Worm (Caenorhabditis elegans) whole organism, young adult: ENCODE results near the gene F52C9.3.
A peak's percentile ranks its signal among the peaks of the same experiment; 100 is the strongest.

ENCODE experiments used
- B0019.2 ChIP-seq: fragments of 200-800 bp; sonication (Bioruptor generic); conservative IDR thresholded peaks from 2 replicates; pipeline ENCODE4 v1.3.6; 2022; ENCODE audit warnings: missing genetic modification reagents, missing genetic modification characterization, missing compliant biosample characterization
- D2030.7 ChIP-seq: fragments of 200-800 bp; sonication (Bioruptor generic); IDR thresholded peaks from 2 replicates; pipeline ENCODE4 v1.3.6; 2022; ENCODE audit warnings: missing genetic modification reagents, missing genetic modification characterization, missing compliant biosample characterization
- F10E7.11 ChIP-seq: sonication (generic microtip); optimal IDR thresholded peaks from 2 replicates; lab custom pipeline; 2017; ENCODE audit warnings: mild to moderate bottlenecking, missing genetic modification characterization, moderate library complexity, missing compliant biosample characterization
- F49E8.2 ChIP-seq: sonication (generic microtip); optimal IDR thresholded peaks from 3 replicates; lab custom pipeline; 2017; ENCODE audit warnings: missing genetic modification characterization, mild to moderate bottlenecking, missing compliant biosample characterization, antibody characterized with exemption, moderate library complexity; ENCODE audit not compliant: insufficient read depth
- K12H6.12 ChIP-seq: fragments of 200-800 bp; sonication (Bioruptor generic); optimal IDR thresholded peaks from 2 replicates; lab custom pipeline; 2018; ENCODE audit warnings: mild to moderate bottlenecking, missing genetic modification characterization, missing compliant biosample characterization
- Y67H2A.10 ChIP-seq: fragments of 200-800 bp; sonication (Bioruptor generic); conservative IDR thresholded peaks from 2 replicates; pipeline ENCODE4 v1.3.6; 2022; ENCODE audit warnings: missing genetic modification reagents, missing genetic modification characterization, missing compliant biosample characterization
- akir-1 ChIP-seq: fragments of 200-800 bp; sonication (Bioruptor generic); optimal IDR thresholded peaks from 2 replicates; lab custom pipeline; 2018; ENCODE audit warnings: mild to moderate bottlenecking, missing genetic modification characterization, moderate library complexity, missing compliant biosample characterization
- ama-1 ChIP-seq, 3 experiments: fragments of 150-350 bp in 1 of 3; sonication (generic microtip) in 2 of 3; optimal IDR thresholded peaks; 2 replicates each; lab custom pipeline; 2014 to 2018; ENCODE audit warnings: missing biosample characterization in 2 of 3, missing genetic modification characterization in 2 of 3, missing genetic modification reagents in 2 of 3
- athp-1 ChIP-seq: sonication (generic microtip); optimal IDR thresholded peaks from 2 replicates; lab custom pipeline; 2017; ENCODE audit warnings: mild to moderate bottlenecking, missing genetic modification characterization, missing compliant biosample characterization
- bed-1 ChIP-seq: fragments of 200-800 bp; sonication (Bioruptor generic); IDR thresholded peaks from 2 replicates; pipeline ENCODE4 v1.3.6; 2022; ENCODE audit warnings: missing genetic modification reagents, missing genetic modification characterization, missing compliant biosample characterization
- cebp-2 ChIP-seq: fragments of 200-800 bp; sonication (Bioruptor generic); IDR thresholded peaks from 2 replicates; pipeline ENCODE4 v1.3.6; 2022; ENCODE audit warnings: missing genetic modification characterization, missing compliant biosample characterization
- ceh-27 ChIP-seq: fragments of 200-800 bp; sonication (Bioruptor generic); optimal IDR thresholded peaks from 2 replicates; lab custom pipeline; 2018; ENCODE audit warnings: mild to moderate bottlenecking, missing genetic modification characterization, moderate library complexity, missing compliant biosample characterization
- ceh-58 ChIP-seq: fragments of 200-800 bp; sonication (Bioruptor generic); IDR thresholded peaks from 2 replicates; pipeline ENCODE4 v1.3.6; 2022; ENCODE audit warnings: missing genetic modification characterization, missing compliant biosample characterization
- ceh-79 ChIP-seq: sonication (generic microtip); optimal IDR thresholded peaks from 2 replicates; lab custom pipeline; 2017; ENCODE audit warnings: mild to moderate bottlenecking, missing genetic modification characterization, missing compliant biosample characterization
- die-1 ChIP-seq: sonication (generic microtip); optimal IDR thresholded peaks from 2 replicates; lab custom pipeline; 2016; ENCODE audit warnings: missing genotype, mild to moderate bottlenecking, missing genetic modification characterization, missing compliant biosample characterization
- dox-1 ChIP-seq: fragments of 200-800 bp; sonication (Bioruptor generic); IDR thresholded peaks from 2 replicates; pipeline ENCODE4 v1.3.6; 2022; ENCODE audit warnings: missing genetic modification reagents, missing genetic modification characterization, missing compliant biosample characterization
- dpff-1 ChIP-seq: sonication (generic microtip); optimal IDR thresholded peaks from 2 replicates; lab custom pipeline; 2017; ENCODE audit warnings: mild to moderate bottlenecking, missing genetic modification characterization, missing compliant biosample characterization
- dpl-1 ChIP-seq: fragments of 150-350 bp; optimal IDR thresholded peaks from 2 replicates; lab custom pipeline; 2014; ENCODE audit warnings: missing biosample characterization, missing genetic modification reagents, missing genetic modification characterization
- efl-1 ChIP-seq: fragments of 150-350 bp; optimal IDR thresholded peaks from 2 replicates; lab custom pipeline; 2014; ENCODE audit warnings: missing biosample characterization, missing genetic modification reagents, missing genetic modification characterization
- lin-26 ChIP-seq: fragments of 200-800 bp; sonication (Bioruptor generic); IDR thresholded peaks from 2 replicates; pipeline ENCODE4 v1.3.6; 2022; ENCODE audit warnings: missing genetic modification reagents, missing genetic modification characterization, missing compliant biosample characterization
- lin-35 ChIP-seq, 3 experiments: fragments of 150-350 bp in 2 of 3; sonication (generic microtip) in 1 of 3; optimal IDR thresholded peaks; 2 replicates each; lab custom pipeline; 2014 to 2018; ENCODE audit warnings: missing biosample characterization in 3 of 3, missing genetic modification characterization in 3 of 3, missing genetic modification reagents in 3 of 3
- lin-54 ChIP-seq: fragments of 200-800 bp; sonication (Bioruptor generic); optimal IDR thresholded peaks from 2 replicates; lab custom pipeline; 2018; ENCODE audit warnings: mild to moderate bottlenecking, missing genetic modification characterization, missing compliant biosample characterization
- madf-8 ChIP-seq: fragments of 200-800 bp; sonication (Bioruptor generic); conservative IDR thresholded peaks from 2 replicates; pipeline ENCODE4 v1.3.6; 2022; ENCODE audit warnings: missing genetic modification reagents, missing genetic modification characterization, missing compliant biosample characterization
- nfyb-1 ChIP-seq: fragments of 200-800 bp; sonication (Bioruptor generic); IDR thresholded peaks from 2 replicates; pipeline ENCODE4 v1.3.6; 2022; ENCODE audit warnings: missing genetic modification reagents, missing genetic modification characterization, missing compliant biosample characterization
- nhr-27 ChIP-seq: fragments of 200-800 bp; sonication (Bioruptor generic); optimal IDR thresholded peaks from 2 replicates; lab custom pipeline; 2018; ENCODE audit warnings: mild to moderate bottlenecking, missing genetic modification characterization, moderate library complexity, missing compliant biosample characterization
- pha-4 ChIP-seq: fragments of 150-350 bp; sonication (generic microtip); optimal IDR thresholded peaks from 2 replicates; lab custom pipeline; 2014; ENCODE audit warnings: missing biosample characterization, missing genetic modification reagents, missing genetic modification characterization
- rcor-1 ChIP-seq: fragments of 200-800 bp; sonication (Bioruptor generic); IDR thresholded peaks from 2 replicates; pipeline ENCODE4 v1.3.6; 2022; ENCODE audit warnings: missing genetic modification reagents, missing genetic modification characterization, missing compliant biosample characterization
- rec-8 ChIP-seq, 2 experiments: sonication (generic microtip); optimal IDR thresholded peaks; 2 replicates each; lab custom pipeline; 2016; ENCODE audit warnings: mild to moderate bottlenecking in 2 of 2, missing genetic modification characterization in 2 of 2, missing genetic modification reagents in 2 of 2, missing genotype in 2 of 2, missing biosample characterization in 1 of 2, missing compliant biosample characterization in 1 of 2, moderate library complexity in 1 of 2
- repo-1 ChIP-seq: sonication (generic microtip); optimal IDR thresholded peaks from 2 replicates; lab custom pipeline; 2017; ENCODE audit warnings: mild to moderate bottlenecking, missing genetic modification characterization, missing compliant biosample characterization
- snpc-1.1 ChIP-seq: sonication (generic microtip); optimal IDR thresholded peaks from 2 replicates; lab custom pipeline; 2017; ENCODE audit warnings: missing genetic modification characterization, mild to moderate bottlenecking, missing compliant biosample characterization, antibody characterized with exemption, moderate library complexity, missing genotype, missing genetic modification reagents; ENCODE audit not compliant: insufficient read depth
- snpc-3.4 ChIP-seq: sonication (generic microtip); optimal IDR thresholded peaks from 2 replicates; lab custom pipeline; 2017; ENCODE audit warnings: missing genetic modification characterization, mild to moderate bottlenecking, missing compliant biosample characterization, antibody characterized with exemption, moderate library complexity, missing genotype, missing genetic modification reagents
- sptf-2 ChIP-seq: fragments of 200-800 bp; sonication (Bioruptor generic); optimal IDR thresholded peaks from 2 replicates; lab custom pipeline; 2018; ENCODE audit warnings: mild to moderate bottlenecking, missing genetic modification characterization, missing compliant biosample characterization
- ztf-28 ChIP-seq: fragments of 200-800 bp; sonication (Bioruptor generic); IDR thresholded peaks from 2 replicates; pipeline ENCODE4 v1.3.6; 2022; ENCODE audit warnings: missing genetic modification reagents, missing genetic modification characterization, missing compliant biosample characterization

Gene F52C9.3

DNA sequence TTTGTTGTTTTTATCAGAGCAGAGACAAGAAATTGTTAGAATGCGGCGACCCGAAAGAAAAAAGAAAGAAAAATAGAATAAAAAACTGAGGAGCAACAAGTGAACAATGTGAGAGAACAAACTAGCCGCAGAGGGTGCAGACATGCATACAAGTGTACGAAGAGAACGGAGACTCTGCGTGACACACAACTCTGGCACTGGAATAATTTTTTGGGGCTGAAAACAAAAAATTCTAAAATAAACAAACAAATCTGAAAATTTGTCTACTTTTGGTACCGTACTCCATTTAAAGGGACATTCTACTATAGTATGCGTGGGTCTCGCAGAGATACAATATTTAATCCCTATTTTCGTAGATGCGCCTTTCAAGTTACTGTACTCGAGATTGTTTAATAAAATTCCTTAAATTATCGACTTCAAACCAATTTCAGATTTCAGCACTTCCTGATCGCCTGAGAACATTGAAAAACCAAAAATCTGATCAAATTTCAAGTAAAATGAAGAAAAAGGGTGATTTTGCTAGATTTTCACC lies 53.4 kb downstream of the F52C9.3 start (continued):
- TF ChIP-seq F49E8.2 (peak; percentile 16), dox-1 (GFP tag; lab: Robert Waterston, UW) (peak; percentile 44; the same call in 1 of the 2 replicates), ceh-79 (tag; lab: Kevin White, UChicago) (no peak), B0019.2 (GFP tag; lab: Robert Waterston, UW) (no peak), Y67H2A.10 (GFP tag; lab: Robert Waterston, UW) (no peak), repo-1 (tag; lab: Kevin White, UChicago) (no peak), nhr-27 (tag; lab: Kevin White, UChicago) (no peak), bed-1 (GFP tag; lab: Robert Waterston, UW) (no peak), snpc-1.1 (peak; percentile 19), lin-26 (GFP tag; lab: Robert Waterston, UW) (no peak), K12H6.12 (no peak), F10E7.11 (tag; lab: Kevin White, UChicago) (no peak), lin-54 (GFP tag; lab: Kevin White, UChicago) (peak; percentile 23), efl-1 (GFP tag; lab: Kevin White, UChicago) (peak; percentile 46), lin-35 (GFP tag; optimal IDR thresholded peaks at IDR 0.05; lab: Kevin White, UChicago) (no peak), ama-1 (optimal IDR thresholded peaks at IDR 0.05; lab: Kevin White, UChicago) (no peak), ama-1 (GFP tag; optimal IDR thresholded peaks at IDR 0.05; lab: Kevin White, UChicago) (no peak), dpff-1 (no peak), cebp-2 (GFP tag; lab: Robert Waterston, UW) (no peak), dpl-1 (GFP tag; lab: Kevin White, UChicago) (no peak), ceh-27 (GFP tag; lab: Kevin White, UChicago) (no peak), athp-1 (tag; lab: Kevin White, UChicago) (peak; percentile 1), die-1 (no peak), nfyb-1 (GFP tag; lab: Robert Waterston, UW) (no peak), sptf-2 (no peak), ceh-58 (GFP tag; lab: Robert Waterston, UW) (no peak), snpc-3.4 (tag; lab: Kevin White, UChicago) (peak; percentile 47), rcor-1 (GFP tag; lab: Robert Waterston, UW) (no peak), pha-4 (tag; lab: Kevin White, UChicago) (no peak), D2030.7 (peak; percentile 43; the same call in 1 of the 2 replicates), rec-8 (tag; optimal IDR thresholded peaks at IDR 0.05; lab: Kevin White, UChicago) (no peak), ztf-28 (GFP tag; lab: Robert Waterston, UW) (no peak), madf-8 (GFP tag; lab: Robert Waterston, UW) (peak; percentile 67), akir-1 (GFP tag; lab: Kevin White, UChicago) (no peak)
